Worm (Caenorhabditis elegans) whole organism, L4 larva: ENCODE results near the gene C01G10.10.

Experiments used
- mdl-1 ChIP-seq, 2 experiments: fragments of 150-350 bp in 1 of 2; sonication (generic microtip) in 1 of 2; optimal IDR thresholded peaks; 2 replicates each; lab custom pipeline; 2014 to 2017; ENCODE audit warnings: missing biosample characterization in 2 of 2, missing genetic modification characterization in 2 of 2
- mes-2 ChIP-seq: sonication (generic microtip); optimal IDR thresholded peaks from 2 replicates; lab custom pipeline; 2016; ENCODE audit warnings: missing genotype, mild to moderate bottlenecking, missing genetic modification characterization, missing compliant biosample characterization; ENCODE audit not compliant: poor library complexity, severe bottlenecking
- nhr-6 ChIP-seq: fragments of 150-350 bp; optimal IDR thresholded peaks from 2 replicates; lab custom pipeline; 2014; ENCODE audit warnings: missing biosample characterization, missing genetic modification characterization
- vab-7 ChIP-seq: fragments of 200-800 bp; sonication (Bioruptor generic); IDR thresholded peaks from 2 replicates; pipeline ENCODE4 v1.3.6; 2022; ENCODE audit warnings: missing genetic modification reagents, missing genetic modification characterization, missing compliant biosample characterization

DNA sequence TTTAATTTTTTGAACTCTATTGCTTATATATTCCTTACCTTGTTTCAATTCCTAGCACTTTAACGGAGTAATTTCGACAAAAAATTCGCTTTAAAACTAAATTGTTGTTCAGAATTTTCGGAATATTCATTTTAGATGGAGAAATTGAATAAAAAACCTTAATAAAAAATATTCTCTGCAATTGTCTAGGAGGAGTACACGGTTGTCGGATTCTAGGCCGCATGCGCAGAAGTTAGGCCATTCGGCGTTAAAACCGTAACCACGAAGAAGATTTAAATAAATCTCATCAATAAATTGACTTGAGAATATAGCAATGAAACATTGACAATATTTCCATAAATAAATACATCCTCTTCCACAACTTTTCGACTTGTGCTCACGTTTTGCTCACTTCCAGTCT, at the start of gene C01G10.10, which contains the start of gene C01G10.9:
- TF ChIP-seq mdl-1 (tag; optimal IDR thresholded peaks at IDR 0.05; lab: Kevin White, UChicago): no peak
- peak; percentile 69 for TF ChIP-seq nhr-6 (tag; lab: Kevin White, UChicago)
- no peak for TF ChIP-seq vab-7 (GFP tag; lab: Robert Waterston, UW)
- peak; percentile 98 for TF ChIP-seq mes-2 (tag; lab: Kevin White, UChicago)
